Worm (Caenorhabditis elegans): Measurements from ENCODE around the gene srlf-30.

ce11 chrIV:10915388-10915787 is 15.2 kb downstream of the srlf-30 start, which contains the start of gene ZK593.3:
- no peak for TF ChIP-seq sup-37 (GFP tag; optimal IDR thresholded peaks at IDR 0.05)
- TF ChIP-seq ztf-11 (tag; optimal IDR thresholded peaks at IDR 0.05) = no peak
- no peak for TF ChIP-seq vab-15 (tag; optimal IDR thresholded peaks at IDR 0.05)

Measured in whole organism, L1 larva.